Worm (Caenorhabditis elegans) whole organism, mixed stage, embryonic: ENCODE measurements around the gene T16G1.7.

Experiments
- M03D4.4 ChIP-seq: sonication (generic microtip); optimal IDR thresholded peaks from 2 replicates; lab custom pipeline; 2017; ENCODE audit warnings: mild to moderate bottlenecking, missing genetic modification characterization, missing compliant biosample characterization
- blmp-1 ChIP-seq: fragments of 150-350 bp; optimal IDR thresholded peaks from 2 replicates; lab custom pipeline; 2014; ENCODE audit warnings: missing biosample characterization, missing genetic modification characterization
- ceh-39 ChIP-seq: fragments of 150-350 bp; optimal IDR thresholded peaks from 2 replicates; lab custom pipeline; 2014; ENCODE audit warnings: missing biosample characterization, missing genetic modification characterization
- elt-3 ChIP-seq: fragments of 150-350 bp; optimal IDR thresholded peaks from 2 replicates; lab custom pipeline; 2014; ENCODE audit warnings: missing biosample characterization, missing genetic modification characterization
- hlh-1 ChIP-seq: fragments of 150-350 bp; optimal IDR thresholded peaks from 2 replicates; lab custom pipeline; 2014; ENCODE audit warnings: missing biosample characterization, missing genetic modification reagents, missing genetic modification characterization
- lin-13 ChIP-seq: fragments of 150-350 bp; optimal IDR thresholded peaks from 2 replicates; lab custom pipeline; 2014; ENCODE audit warnings: missing biosample characterization, missing genetic modification characterization
- lsy-2 ChIP-seq: fragments of 150-350 bp; optimal IDR thresholded peaks from 2 replicates; lab custom pipeline; 2014; ENCODE audit warnings: missing biosample characterization, missing genetic modification characterization
- nhr-12 ChIP-seq: fragments of 150-350 bp; optimal IDR thresholded peaks from 2 replicates; lab custom pipeline; 2014; ENCODE audit warnings: missing biosample characterization, missing genetic modification characterization
- nhr-76 ChIP-seq: sonication (generic microtip); optimal IDR thresholded peaks from 2 replicates; lab custom pipeline; 2017; ENCODE audit warnings: missing biosample characterization, missing genetic modification characterization
- pha-4 ChIP-seq: fragments of 150-350 bp; optimal IDR thresholded peaks from 2 replicates; lab custom pipeline; 2018; ENCODE audit warnings: missing biosample characterization, missing genetic modification reagents, missing genetic modification characterization
- snpc-4 ChIP-seq: fragments of 150-350 bp; optimal IDR thresholded peaks from 2 replicates; lab custom pipeline; 2014; ENCODE audit warnings: missing biosample characterization, missing genetic modification characterization
- unc-120 ChIP-seq: sonication (generic microtip); optimal IDR thresholded peaks from 2 replicates; lab custom pipeline; 2017; ENCODE audit warnings: missing genetic modification characterization, missing compliant biosample characterization; ENCODE audit not compliant: poor library complexity, severe bottlenecking

DNA sequence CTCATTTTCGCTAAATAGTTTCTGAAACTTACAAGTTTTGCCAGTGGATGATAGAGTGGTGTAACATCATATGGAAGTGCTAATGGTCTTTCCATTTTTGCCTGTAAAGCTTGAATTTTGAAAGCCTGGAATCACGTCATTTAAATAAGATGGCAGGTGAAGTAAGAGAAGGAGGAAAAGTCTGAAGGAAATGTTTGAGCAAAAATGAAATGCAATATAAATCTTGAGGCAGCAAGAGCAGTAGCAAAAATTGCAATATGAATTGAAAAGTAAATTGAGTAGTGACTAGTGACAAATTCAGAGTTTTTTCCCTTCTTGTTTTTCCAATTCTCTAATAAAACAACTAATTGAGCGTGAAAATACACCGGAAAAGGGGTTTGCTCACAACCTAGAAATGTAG is 49.1 kb downstream of the T16G1.7 start, which contains the start of gene glb-24:
- TF ChIP-seq lin-13 (tag; lab: Kevin White, UChicago) (no peak), nhr-12 (no peak), elt-3 (tag; lab: Kevin White, UChicago) (no peak), ceh-39 (tag; lab: Kevin White, UChicago) (no peak), pha-4 (no peak), blmp-1 (tag; lab: Kevin White, UChicago) (no peak), lsy-2 (tag; lab: Kevin White, UChicago) (no peak), unc-120 (tag; lab: Kevin White, UChicago) (no peak), hlh-1 (no peak), nhr-76 (tag; lab: Kevin White, UChicago) (no peak), M03D4.4 (tag; lab: Kevin White, UChicago) (no peak), snpc-4 (tag; lab: Kevin White, UChicago) (no peak)
